Worm (Caenorhabditis elegans): ENCODE data around the gene Y57G7A.11.

DNA sequence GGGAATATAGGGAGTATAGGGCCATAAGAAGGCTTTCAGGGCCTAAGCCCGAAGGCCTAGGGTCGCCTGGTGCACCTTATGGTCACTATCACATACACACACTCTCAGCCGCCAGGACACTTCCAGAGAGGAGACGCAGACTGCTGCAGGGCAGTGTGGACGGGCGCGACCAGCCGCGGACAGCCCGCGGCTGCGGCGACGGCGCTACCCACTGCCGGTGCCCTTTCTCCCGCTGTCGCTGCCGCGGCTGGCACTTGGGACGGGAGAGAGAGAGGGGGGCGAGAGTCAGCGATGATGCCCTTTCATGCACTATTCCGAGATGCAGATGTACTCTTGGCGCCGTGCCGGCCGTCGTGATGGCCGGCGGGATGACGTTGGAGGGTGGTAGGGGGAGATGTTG lies 38.8 kb downstream of the Y57G7A.11 start:
- no peak for TF ChIP-seq nfya-1 (tag; optimal IDR thresholded peaks at IDR 0.05; ENCODE audit: borderline replicate concordance, insufficient read depth)
- TF ChIP-seq rpc-1 (optimal IDR thresholded peaks at IDR 0.05), result no peak
- no peak for TF ChIP-seq rpc-1 (tag; optimal IDR thresholded peaks at IDR 0.05)
- no peak for TF ChIP-seq unc-62 (GFP tag; optimal IDR thresholded peaks at IDR 0.05)
- TF ChIP-seq ceh-100 (GFP tag; IDR thresholded peaks at IDR 0.05), result no peak
- no peak for TF ChIP-seq him-1 (tag; optimal IDR thresholded peaks at IDR 0.05)
- no peak for TF ChIP-seq xnd-1 (tag; optimal IDR thresholded peaks at IDR 0.05)
- no peak for TF ChIP-seq ztf-28 (GFP tag; IDR thresholded peaks at IDR 0.05)
- no peak for TF ChIP-seq snpc-4 (GFP tag; optimal IDR thresholded peaks at IDR 0.05)
- TF ChIP-seq snpc-4 (tag; optimal IDR thresholded peaks at IDR 0.05), result no peak
- TF ChIP-seq nhr-27 (tag; optimal IDR thresholded peaks at IDR 0.05), result no peak
- no peak for TF ChIP-seq nhr-80 (tag; optimal IDR thresholded peaks at IDR 0.05)

Measured in whole organism, young adult.